Worm (Caenorhabditis elegans) whole organism, late embryonic: ENCODE data around the gene clec-254.

Source experiments
- K02D7.2 ChIP-seq: sonication (generic microtip); optimal IDR thresholded peaks from 2 replicates; lab custom pipeline; 2017; ENCODE audit warnings: mild to moderate bottlenecking, missing genetic modification characterization, missing compliant biosample characterization
- K09A11.1 ChIP-seq: sonication (generic microtip); optimal IDR thresholded peaks from 2 replicates; lab custom pipeline; 2017; ENCODE audit warnings: antibody characterized with exemption, mild to moderate bottlenecking, missing genetic modification characterization, missing compliant biosample characterization; ENCODE audit not compliant: insufficient read depth
- ama-1 ChIP-seq: fragments of 150-350 bp; optimal IDR thresholded peaks from 2 replicates; lab custom pipeline; 2014
- ceh-30 ChIP-seq: fragments of 150-350 bp; optimal IDR thresholded peaks from 2 replicates; lab custom pipeline; 2014; ENCODE audit warnings: missing biosample characterization, missing genetic modification characterization
- elt-2 ChIP-seq: sonication (generic microtip); optimal IDR thresholded peaks from 2 replicates; lab custom pipeline; 2016; ENCODE audit warnings: missing genetic modification reagents, missing genetic modification characterization, missing compliant biosample characterization
- hlh-15 ChIP-seq: sonication (generic microtip); optimal IDR thresholded peaks from 2 replicates; lab custom pipeline; 2016; ENCODE audit warnings: missing genetic modification characterization, missing compliant biosample characterization
- hlh-8 ChIP-seq: sonication (generic microtip); optimal IDR thresholded peaks from 2 replicates; lab custom pipeline; 2016; ENCODE audit warnings: missing genotype, missing genetic modification characterization, missing compliant biosample characterization
- pha-4 ChIP-seq: fragments of 150-350 bp; optimal IDR thresholded peaks from 2 replicates; lab custom pipeline; 2018; ENCODE audit warnings: missing biosample characterization, missing genetic modification reagents, missing genetic modification characterization
- pqm-1 ChIP-seq: sonication (generic microtip); optimal IDR thresholded peaks from 2 replicates; lab custom pipeline; 2016; ENCODE audit warnings: missing genetic modification characterization, missing compliant biosample characterization
- rnt-1 ChIP-seq: sonication (generic microtip); optimal IDR thresholded peaks from 2 replicates; lab custom pipeline; 2016; ENCODE audit warnings: missing genetic modification characterization, missing compliant biosample characterization
- tbx-2 ChIP-seq: sonication (generic microtip); optimal IDR thresholded peaks from 2 replicates; lab custom pipeline; 2016; ENCODE audit warnings: missing genetic modification characterization, missing compliant biosample characterization

DNA sequence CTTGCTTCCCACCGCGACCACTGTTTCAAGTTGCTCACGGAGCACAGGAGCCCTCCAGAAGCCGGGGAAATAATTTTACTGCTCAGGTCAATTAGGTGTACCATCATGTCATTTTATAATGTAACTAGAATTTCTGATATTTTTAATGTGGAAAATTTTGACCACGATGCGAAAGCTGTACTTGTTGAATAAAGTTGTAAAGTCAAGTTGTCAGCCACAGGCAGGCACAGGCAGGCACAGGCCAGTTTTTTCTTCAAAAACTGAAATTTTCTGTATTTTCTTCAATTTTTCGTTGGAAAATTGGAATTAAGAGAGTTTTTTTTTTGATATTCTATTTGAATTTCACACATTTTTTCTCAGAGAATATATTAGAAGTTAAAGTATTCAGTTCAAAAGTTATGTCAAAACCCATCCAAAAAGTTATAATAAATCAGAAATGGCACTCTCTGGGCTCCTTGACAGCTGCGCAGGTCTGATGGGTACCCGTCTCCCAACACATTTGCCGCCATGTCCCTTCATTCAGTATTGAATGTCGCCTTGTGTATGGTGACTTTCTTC, 48.1 kb downstream of the clec-254 start, which contains the start of gene Y17D7C.1:
- TF ChIP-seq tbx-2 (tag; lab: Kevin White, UChicago) (no peak), K09A11.1 (tag; lab: Kevin White, UChicago) (no peak), K02D7.2 (tag; lab: Kevin White, UChicago) (no peak), ceh-30 (tag; lab: Kevin White, UChicago) (no peak), hlh-15 (tag; lab: Kevin White, UChicago) (no peak), ama-1 (lab: Kevin White, UChicago) (no peak), elt-2 (tag; lab: Kevin White, UChicago) (no peak), rnt-1 (tag; lab: Kevin White, UChicago) (no peak), hlh-8 (tag; lab: Kevin White, UChicago) (no peak), pqm-1 (tag; lab: Kevin White, UChicago) (no peak), pha-4 (no peak)
